Worm (Caenorhabditis elegans) whole organism, L4 larva: Measurements from ENCODE around the gene F55B11.7.

ENCODE experiments used
- F49E8.2 ChIP-seq: sonication (generic microtip); optimal IDR thresholded peaks from 2 replicates; lab custom pipeline; 2016; ENCODE audit warnings: missing compliant biosample characterization, mild to moderate bottlenecking, missing genetic modification characterization, borderline replicate concordance
- ZK337.2 ChIP-seq: fragments of 200-800 bp; sonication (Bioruptor generic); IDR thresholded peaks from 2 replicates; pipeline ENCODE4 v1.3.6; 2022; ENCODE audit warnings: missing genetic modification reagents, missing genetic modification characterization, missing compliant biosample characterization
- aha-1 ChIP-seq: fragments of 150-350 bp; peaks from one replicate; lab custom pipeline; 2014; ENCODE audit warnings: missing biosample characterization, missing genetic modification characterization
- ces-1 ChIP-seq: fragments of 150-350 bp; sonication (generic microtip); optimal IDR thresholded peaks from 4 replicates; lab custom pipeline; 2014; ENCODE audit warnings: missing biosample characterization, missing genetic modification reagents, missing genetic modification characterization
- daf-19 ChIP-seq: fragments of 200-800 bp; sonication (Bioruptor generic); conservative IDR thresholded peaks from 2 replicates; pipeline ENCODE4 v1.3.6; 2022; ENCODE audit warnings: missing genetic modification characterization, missing compliant biosample characterization
- fkh-10 ChIP-seq: fragments of 150-350 bp; optimal IDR thresholded peaks from 2 replicates; lab custom pipeline; 2014; ENCODE audit warnings: missing biosample characterization, missing genetic modification reagents, missing genetic modification characterization
- mdl-1 ChIP-seq, 2 experiments: fragments of 150-350 bp in 1 of 2; sonication (generic microtip) in 1 of 2; optimal IDR thresholded peaks; 2 replicates each; lab custom pipeline; 2014 to 2017; ENCODE audit warnings: missing biosample characterization in 2 of 2, missing genetic modification characterization in 2 of 2
- nhr-237 ChIP-seq: sonication (generic microtip); optimal IDR thresholded peaks from 2 replicates; lab custom pipeline; 2017; ENCODE audit warnings: missing biosample characterization, missing genetic modification characterization
- pqm-1 ChIP-seq: sonication (generic microtip); optimal IDR thresholded peaks from 2 replicates; lab custom pipeline; 2017; ENCODE audit warnings: missing biosample characterization, missing genetic modification characterization
- snpc-4 ChIP-seq: fragments of 150-350 bp; optimal IDR thresholded peaks from 2 replicates; lab custom pipeline; 2014; ENCODE audit warnings: missing biosample characterization, missing genetic modification characterization
- spr-1 ChIP-seq: sonication (generic microtip); optimal IDR thresholded peaks from 2 replicates; lab custom pipeline; 2016; ENCODE audit warnings: mild to moderate bottlenecking, missing genetic modification characterization, missing compliant biosample characterization
- tra-1 ChIP-seq: fragments of 200-800 bp; sonication (Bioruptor generic); IDR thresholded peaks from 2 replicates; pipeline ENCODE4 v1.3.6; 2022; ENCODE audit warnings: missing genetic modification reagents, missing genetic modification characterization, missing compliant biosample characterization
- unc-39 ChIP-seq: sonication (generic microtip); optimal IDR thresholded peaks from 2 replicates; lab custom pipeline; 2017; ENCODE audit warnings: missing biosample characterization, missing genetic modification characterization
- ztf-7 ChIP-seq: fragments of 150-350 bp; optimal IDR thresholded peaks from 2 replicates; lab custom pipeline; 2014; ENCODE audit warnings: missing biosample characterization, missing genetic modification characterization

- TF ChIP-seq daf-19 (GFP tag; lab: Robert Waterston, UW) (no peak), tra-1 (GFP tag; lab: Robert Waterston, UW) (no peak), ZK337.2 (GFP tag; lab: Robert Waterston, UW) (no peak), pqm-1 (tag; lab: Kevin White, UChicago) (no peak), spr-1 (tag; lab: Kevin White, UChicago) (no peak), ztf-7 (tag; lab: Kevin White, UChicago) (no peak), aha-1 (no peak), F49E8.2 (tag; lab: Kevin White, UChicago) (no peak), nhr-237 (tag; lab: Kevin White, UChicago) (no peak), mdl-1 (tag; optimal IDR thresholded peaks at IDR 0.05; lab: Kevin White, UChicago) (no peak), ces-1 (GFP tag; lab: Kevin White, UChicago) (no peak), unc-39 (no peak), snpc-4 (tag; lab: Kevin White, UChicago) (no peak), fkh-10 (GFP tag; lab: Kevin White, UChicago) (no peak)
Observed at ce11 chrIV:14444077-14444476, 22.2 kb upstream of the F55B11.7 start, which contains the start of gene tra-3.
